Fruit fly (Drosophila melanogaster): ENCODE data around the gene CG1983.

Gene CG1983

dm6 chr3R:30177494-30177893 is at the start of gene CG1983, which contains the start of gene CG15530:
CG1983 (minus strand) TSS chr3R:30177700.
CG15530 (plus strand) TSS chr3R:30177877.
- TF ChIP-seq ey (GFP tag; optimal IDR thresholded peaks at IDR 0.05): no peak
- TF ChIP-seq HLH106 (tag; optimal IDR thresholded peaks at IDR 0.05): no peak
- TF ChIP-seq jim (GFP tag; optimal IDR thresholded peaks at IDR 0.05): no peak

- TF ChIP-seq foxo (GFP tag; optimal IDR thresholded peaks at IDR 0.05) (peak in 1 of 2 experiments; percentile 9), Jra (GFP tag; optimal IDR thresholded peaks at IDR 0.05) (no peak)
Observed at dm6 chr3R:30224577-30224976, 47.1 kb upstream of the CG1983 start.

dm6 chr3R:30222236-30222635 is 44.7 kb upstream of the CG1983 start:
- no peak for TF ChIP-seq woc (GFP tag; optimal IDR thresholded peaks at IDR 0.05)

dm6 chr3R:30216210-30216609 is 38.7 kb upstream of the CG1983 start, which contains the start of gene CecC:
CecC (plus strand) TSS chr3R:30216484.
- TF ChIP-seq CG9705 (GFP tag; optimal IDR thresholded peaks at IDR 0.05): no peak
- no peak for TF ChIP-seq CG32264 (GFP tag; optimal IDR thresholded peaks at IDR 0.05)
- no peak for TF ChIP-seq Rel (GFP tag; optimal IDR thresholded peaks at IDR 0.05)
- TF ChIP-seq Rel (tag; optimal IDR thresholded peaks at IDR 0.05): peak; percentile 91
- TF ChIP-seq brk (GFP tag; optimal IDR thresholded peaks at IDR 0.05): no peak

dm6 chr3R:30215020-30215419 is 37.5 kb upstream of the CG1983 start:
- no peak for TF ChIP-seq Rel (GFP tag; optimal IDR thresholded peaks at IDR 0.05)
- TF ChIP-seq Rel (tag; optimal IDR thresholded peaks at IDR 0.05): peak; percentile 97
- no peak for TF ChIP-seq CrebA (GFP tag; optimal IDR thresholded peaks at IDR 0.05; ENCODE audit: borderline replicate concordance)

- TF ChIP-seq foxo (GFP tag; optimal IDR thresholded peaks at IDR 0.05) (no peak), usp (GFP tag; optimal IDR thresholded peaks at IDR 0.05) (no peak), tai (GFP tag; optimal IDR thresholded peaks at IDR 0.05) (no peak), Rel (GFP tag; optimal IDR thresholded peaks at IDR 0.05) (no peak), Rel (tag; optimal IDR thresholded peaks at IDR 0.05) (peak; percentile 1), jim (GFP tag; optimal IDR thresholded peaks at IDR 0.05) (no peak)
Observed at dm6 chr3R:30213697-30214096, 36.2 kb upstream of the CG1983 start, which contains the start of gene CecB. CecB (minus strand) TSS chr3R:30213797.

- TF ChIP-seq ey (GFP tag; optimal IDR thresholded peaks at IDR 0.05): no peak
- TF ChIP-seq Rel (GFP tag; optimal IDR thresholded peaks at IDR 0.05): no peak
- peak; percentile 72 for TF ChIP-seq Rel (tag; optimal IDR thresholded peaks at IDR 0.05)
Observed at dm6 chr3R:30211856-30212255, 34.4 kb upstream of the CG1983 start, which contains the start of gene CecA2. CecA2 (plus strand) TSS chr3R:30212156.

- TF ChIP-seq Rel (GFP tag; optimal IDR thresholded peaks at IDR 0.05) (no peak), Rel (tag; optimal IDR thresholded peaks at IDR 0.05) (peak; percentile 91), usp (GFP tag; optimal IDR thresholded peaks at IDR 0.05) (no peak), foxo (GFP tag; optimal IDR thresholded peaks at IDR 0.05) (no peak)
Observed at dm6 chr3R:30210560-30210959, 33.1 kb upstream of the CG1983 start, which contains the start of gene CecA1. CecA1 (plus strand) TSS chr3R:30210874.

dm6 chr3R:30209648-30210047 is 32.1 kb upstream of the CG1983 start, which contains the start of gene Anp:
Anp (plus strand) TSS chr3R:30209948.
- no peak for TF ChIP-seq Myc (optimal IDR thresholded peaks at IDR 0.05)
- TF ChIP-seq HLH106 (tag; optimal IDR thresholded peaks at IDR 0.05): no peak
- no peak for TF ChIP-seq CG9705 (GFP tag; optimal IDR thresholded peaks at IDR 0.05)
- no peak for TF ChIP-seq Sp1 (GFP tag; optimal IDR thresholded peaks at IDR 0.05)
- TF ChIP-seq Hr78 (GFP tag; optimal IDR thresholded peaks at IDR 0.05): no peak
- no peak for TF ChIP-seq woc (GFP tag; optimal IDR thresholded peaks at IDR 0.05)
- no peak for TF ChIP-seq fru (GFP tag; optimal IDR thresholded peaks at IDR 0.05)

- TF ChIP-seq CG9705 (GFP tag; optimal IDR thresholded peaks at IDR 0.05): peak; percentile 70
- no peak for TF ChIP-seq CrebA (GFP tag; optimal IDR thresholded peaks at IDR 0.05; ENCODE audit: borderline replicate concordance)
- peak; percentile 47 for TF ChIP-seq psq (GFP tag; optimal IDR thresholded peaks at IDR 0.05)
- peak; percentile 56 for TF ChIP-seq sv (GFP tag; optimal IDR thresholded peaks at IDR 0.05)
- TF ChIP-seq foxo (GFP tag; optimal IDR thresholded peaks at IDR 0.05): peak in 1 of 2 experiments; percentile 44
- TF ChIP-seq br (GFP tag; optimal IDR thresholded peaks at IDR 0.05): peak; percentile 39
- TF ChIP-seq Sp1 (GFP tag; optimal IDR thresholded peaks at IDR 0.05): peak; percentile 77
- TF ChIP-seq dsf (GFP tag; optimal IDR thresholded peaks at IDR 0.05; ENCODE audit: borderline replicate concordance): peak; percentile 36
- TF ChIP-seq tai (GFP tag; optimal IDR thresholded peaks at IDR 0.05): no peak
- TF ChIP-seq Rel (GFP tag; optimal IDR thresholded peaks at IDR 0.05): no peak
- TF ChIP-seq Rel (tag; optimal IDR thresholded peaks at IDR 0.05): peak; percentile 49
- TF ChIP-seq OdsH (GFP tag; optimal IDR thresholded peaks at IDR 0.05): peak; percentile 42
- TF ChIP-seq Mio (GFP tag; optimal IDR thresholded peaks at IDR 0.05): no peak
- peak; percentile 84 for TF ChIP-seq h (GFP tag; optimal IDR thresholded peaks at IDR 0.05)
- TF ChIP-seq Hnf4 (GFP tag; optimal IDR thresholded peaks at IDR 0.05): peak; percentile 34
- TF ChIP-seq GATAd (GFP tag; optimal IDR thresholded peaks at IDR 0.05): peak; percentile 45
- no peak for TF ChIP-seq Hr78 (GFP tag; optimal IDR thresholded peaks at IDR 0.05)
- TF ChIP-seq rgr (GFP tag; optimal IDR thresholded peaks at IDR 0.05): peak; percentile 69
- peak; percentile 67 for TF ChIP-seq HLH106 (tag; optimal IDR thresholded peaks at IDR 0.05)
Observed at dm6 chr3R:30208766-30209484, 31.4 kb upstream of the CG1983 start, which contains the start of gene RpS7. RpS7 (minus strand) TSS chr3R:30209020.

Measured in whole organism, wandering third instar larva.